Worm (Caenorhabditis elegans): ENCODE data around the gene C17G10.1.
A peak's percentile ranks its signal among the peaks of the same experiment; 100 is the strongest.

C17G10.1 gene

ce11 chrII:5577060-5577459 lies 19.3 kb upstream of the C17G10.1 start (continued):
- peak; percentile 53; the same call in 1 of the 2 replicates for TF ChIP-seq ceh-100 (GFP tag; IDR thresholded peaks at IDR 0.05)
- 0 out of 2 replicates have a peak, but pooled peaks have one; percentile 26 for TF ChIP-seq D2030.7 (GFP tag; IDR thresholded peaks at IDR 0.05)
- TF ChIP-seq K11D2.4 (GFP tag; IDR thresholded peaks at IDR 0.05): no peak
- TF ChIP-seq ztf-22 (GFP tag; optimal IDR thresholded peaks at IDR 0.05): no peak
- TF ChIP-seq ceh-40 (GFP tag; IDR thresholded peaks at IDR 0.05): peak; percentile 59; the same call in 1 of the 2 replicates
- peak; percentile 40; the same call in 1 of the 2 replicates for TF ChIP-seq ekl-4 (GFP tag; IDR thresholded peaks at IDR 0.05)
- TF ChIP-seq C17E4.6 (GFP tag; IDR thresholded peaks at IDR 0.05): no peak
- peak; percentile 27; the same call in 1 of the 2 replicates for TF ChIP-seq F33H1.4 (GFP tag; IDR thresholded peaks at IDR 0.05)
- no peak for TF ChIP-seq gei-17 (GFP tag; optimal IDR thresholded peaks at IDR 0.05)
- peak; percentile 71 for TF ChIP-seq dox-1 (GFP tag; IDR thresholded peaks at IDR 0.05)
- no peak for TF ChIP-seq F57A8.1 (GFP tag; optimal IDR thresholded peaks at IDR 0.05)
- TF ChIP-seq bed-2 (GFP tag; IDR thresholded peaks at IDR 0.05): no peak
- no peak for TF ChIP-seq B0019.2 (GFP tag; conservative IDR thresholded peaks at IDR 0.05)
- TF ChIP-seq let-607 (tag; optimal IDR thresholded peaks at IDR 0.05): peak; percentile 17 to 31
- no peak for TF ChIP-seq let-526 (GFP tag; IDR thresholded peaks at IDR 0.05)
- no peak for TF ChIP-seq snpc-1.1 (tag; optimal IDR thresholded peaks at IDR 0.05; ENCODE audit: insufficient read depth)
- 0 out of 2 replicates have a peak, but pooled peaks have one; percentile 30 for TF ChIP-seq Y53F4B.3 (GFP tag; IDR thresholded peaks at IDR 0.05)
- no peak for TF ChIP-seq ceh-91 (GFP tag; IDR thresholded peaks at IDR 0.05)
- TF ChIP-seq him-1 (tag; optimal IDR thresholded peaks at IDR 0.05): peak; percentile 80
- TF ChIP-seq T07F8.4 (tag; optimal IDR thresholded peaks at IDR 0.05): peak; percentile 24
- TF ChIP-seq sptf-2 (GFP tag; optimal IDR thresholded peaks at IDR 0.05): no peak
- TF ChIP-seq ztf-28 (GFP tag; IDR thresholded peaks at IDR 0.05): no peak
- 0 out of 2 replicates have a peak, but pooled peaks have one; percentile 46 for TF ChIP-seq mcd-1 (GFP tag; IDR thresholded peaks at IDR 0.05)
- no peak for TF ChIP-seq lsy-27 (tag; optimal IDR thresholded peaks at IDR 0.05; ENCODE audit: borderline replicate concordance, insufficient read depth)
- no peak for TF ChIP-seq hmg-20 (GFP tag; IDR thresholded peaks at IDR 0.05)
- TF ChIP-seq cebp-1 (GFP tag; IDR thresholded peaks at IDR 0.05): no peak
- TF ChIP-seq cebp-1 (tag; optimal IDR thresholded peaks at IDR 0.05): no peak
- TF ChIP-seq Y56A3A.18 (GFP tag; IDR thresholded peaks at IDR 0.05): 0 out of 2 replicates have a peak, but pooled peaks have one; percentile 55
- no peak for TF ChIP-seq lag-1 (GFP tag; IDR thresholded peaks at IDR 0.05)
- TF ChIP-seq F52B5.7 (tag; optimal IDR thresholded peaks at IDR 0.05): no peak
- TF ChIP-seq rpc-1 (optimal IDR thresholded peaks at IDR 0.05): peak; percentile 80
- TF ChIP-seq rpc-1 (tag; optimal IDR thresholded peaks at IDR 0.05): peak; percentile 88
- TF ChIP-seq bed-1 (GFP tag; IDR thresholded peaks at IDR 0.05): no peak
- TF ChIP-seq madf-8 (GFP tag; conservative IDR thresholded peaks at IDR 0.05): no peak
- peak; percentile 22 for TF ChIP-seq snpc-3.4 (tag; optimal IDR thresholded peaks at IDR 0.05)
- no peak for TF ChIP-seq nhr-27 (tag; optimal IDR thresholded peaks at IDR 0.05)
- TF ChIP-seq sdz-38 (tag; optimal IDR thresholded peaks at IDR 0.05): no peak
- no peak for TF ChIP-seq F37B4.10 (GFP tag; IDR thresholded peaks at IDR 0.05)
- TF ChIP-seq mes-4 (tag; optimal IDR thresholded peaks at IDR 0.05): peak; percentile 56
- peak; percentile 18 for TF ChIP-seq unc-130 (GFP tag; optimal IDR thresholded peaks at IDR 0.05)
- no peak for TF ChIP-seq madf-3 (GFP tag; IDR thresholded peaks at IDR 0.05)
- TF ChIP-seq attf-3 (GFP tag; conservative IDR thresholded peaks at IDR 0.05): 0 out of 2 replicates have a peak, but pooled peaks have one; percentile 13
- peak; percentile 15 for TF ChIP-seq repo-1 (tag; optimal IDR thresholded peaks at IDR 0.05)
- no peak for TF ChIP-seq sea-2 (GFP tag; IDR thresholded peaks at IDR 0.05)
- TF ChIP-seq aptf-2 (GFP tag; conservative IDR thresholded peaks at IDR 0.05): 0 out of 2 replicates have a peak, but pooled peaks have one; percentile 30
- TF ChIP-seq ztf-18 (tag; optimal IDR thresholded peaks at IDR 0.05): peak; percentile 47
- TF ChIP-seq T26A5.8 (tag; optimal IDR thresholded peaks at IDR 0.05): no peak
- no peak for TF ChIP-seq efl-1 (GFP tag; optimal IDR thresholded peaks at IDR 0.05)

All from whole organism, young adult.